Fruit fly (Drosophila melanogaster): ENCODE data around the gene Pvf1.

dm6 chrX:18834399-18834798 lies 1.9 kb downstream of the Pvf1 start:
- TF ChIP-seq cic (GFP tag; optimal IDR thresholded peaks at IDR 0.05) (no peak), pad (GFP tag; optimal IDR thresholded peaks at IDR 0.05) (no peak), CG33017 (tag; optimal IDR thresholded peaks at IDR 0.05) (no peak)
